Worm (Caenorhabditis elegans) whole organism, young adult: Measurements from ENCODE around the gene hsp-12.3.

Experiments
- B0019.2 ChIP-seq: fragments of 200-800 bp; sonication (Bioruptor generic); conservative IDR thresholded peaks from 2 replicates; pipeline ENCODE4 v1.3.6; 2022; ENCODE audit warnings: missing genetic modification reagents, missing genetic modification characterization, missing compliant biosample characterization
- C17E4.6 ChIP-seq: fragments of 200-800 bp; sonication (Bioruptor generic); IDR thresholded peaks from 2 replicates; pipeline ENCODE4 v1.3.6; 2022; ENCODE audit warnings: missing genetic modification reagents, missing genetic modification characterization, missing compliant biosample characterization
- D2030.7 ChIP-seq: fragments of 200-800 bp; sonication (Bioruptor generic); IDR thresholded peaks from 2 replicates; pipeline ENCODE4 v1.3.6; 2022; ENCODE audit warnings: missing genetic modification reagents, missing genetic modification characterization, missing compliant biosample characterization
- F23B12.7 ChIP-seq: sonication (generic microtip); optimal IDR thresholded peaks from 2 replicates; lab custom pipeline; 2017; ENCODE audit warnings: missing genetic modification characterization, mild to moderate bottlenecking, missing compliant biosample characterization, antibody characterized with exemption, moderate library complexity; ENCODE audit not compliant: insufficient read depth
- F49E8.2 ChIP-seq: sonication (generic microtip); optimal IDR thresholded peaks from 3 replicates; lab custom pipeline; 2017; ENCODE audit warnings: missing genetic modification characterization, mild to moderate bottlenecking, missing compliant biosample characterization, antibody characterized with exemption, moderate library complexity; ENCODE audit not compliant: insufficient read depth
- F52B5.7 ChIP-seq: sonication (generic microtip); optimal IDR thresholded peaks from 2 replicates; lab custom pipeline; 2016; ENCODE audit warnings: mild to moderate bottlenecking, missing genetic modification characterization, missing compliant biosample characterization
- K11D2.4 ChIP-seq: fragments of 200-800 bp; sonication (Bioruptor generic); IDR thresholded peaks from 2 replicates; pipeline ENCODE4 v1.3.6; 2022; ENCODE audit warnings: missing genetic modification reagents, missing genetic modification characterization, missing compliant biosample characterization
- Y53F4B.3 ChIP-seq: fragments of 200-800 bp; sonication (Bioruptor generic); IDR thresholded peaks from 2 replicates; pipeline ENCODE4 v1.3.6; 2022; ENCODE audit warnings: missing genetic modification reagents, missing genetic modification characterization, missing compliant biosample characterization
- Y56A3A.18 ChIP-seq: fragments of 200-800 bp; sonication (Bioruptor generic); IDR thresholded peaks from 2 replicates; pipeline ENCODE4 v1.3.6; 2022; ENCODE audit warnings: missing genetic modification reagents, missing genetic modification characterization, missing compliant biosample characterization
- Y67H2A.10 ChIP-seq: fragments of 200-800 bp; sonication (Bioruptor generic); conservative IDR thresholded peaks from 2 replicates; pipeline ENCODE4 v1.3.6; 2022; ENCODE audit warnings: missing genetic modification reagents, missing genetic modification characterization, missing compliant biosample characterization
- attf-3 ChIP-seq: fragments of 200-800 bp; sonication (Bioruptor generic); conservative IDR thresholded peaks from 2 replicates; pipeline ENCODE4 v1.3.6; 2022; ENCODE audit warnings: missing genetic modification reagents, missing genetic modification characterization, missing compliant biosample characterization
- attf-6 ChIP-seq: fragments of 200-800 bp; sonication (Bioruptor generic); IDR thresholded peaks from 2 replicates; pipeline ENCODE4 v1.3.6; 2022; ENCODE audit warnings: missing genetic modification reagents, missing genetic modification characterization, missing compliant biosample characterization
- cebp-2 ChIP-seq: fragments of 200-800 bp; sonication (Bioruptor generic); IDR thresholded peaks from 2 replicates; pipeline ENCODE4 v1.3.6; 2022; ENCODE audit warnings: missing genetic modification characterization, missing compliant biosample characterization
- ceh-100 ChIP-seq: fragments of 200-800 bp; sonication (Bioruptor generic); IDR thresholded peaks from 2 replicates; pipeline ENCODE4 v1.3.6; 2022; ENCODE audit warnings: missing genetic modification reagents, missing genetic modification characterization, missing compliant biosample characterization
- dpff-1 ChIP-seq: sonication (generic microtip); optimal IDR thresholded peaks from 2 replicates; lab custom pipeline; 2017; ENCODE audit warnings: mild to moderate bottlenecking, missing genetic modification characterization, missing compliant biosample characterization
- egrh-3 ChIP-seq: fragments of 200-800 bp; sonication (Bioruptor generic); IDR thresholded peaks from 2 replicates; pipeline ENCODE4 v1.3.6; 2022; ENCODE audit warnings: missing genetic modification reagents, missing genetic modification characterization, missing compliant biosample characterization
- ekl-4 ChIP-seq: fragments of 200-800 bp; sonication (Bioruptor generic); IDR thresholded peaks from 2 replicates; pipeline ENCODE4 v1.3.6; 2022; ENCODE audit warnings: missing genetic modification reagents, missing genetic modification characterization, missing compliant biosample characterization
- fkh-3 ChIP-seq: sonication (generic microtip); optimal IDR thresholded peaks from 2 replicates; lab custom pipeline; 2016; ENCODE audit warnings: mild to moderate bottlenecking, missing genetic modification characterization, missing compliant biosample characterization
- him-1 ChIP-seq: sonication (generic microtip); optimal IDR thresholded peaks from 2 replicates; lab custom pipeline; 2016; ENCODE audit warnings: missing genotype, missing genetic modification reagents, missing genetic modification characterization, missing compliant biosample characterization
- hmg-1.2 ChIP-seq: fragments of 200-800 bp; sonication (Bioruptor generic); IDR thresholded peaks from 2 replicates; pipeline ENCODE4 v1.3.6; 2022; ENCODE audit warnings: missing genetic modification reagents, missing genetic modification characterization, missing compliant biosample characterization
- hsf-1 ChIP-seq: fragments of 200-800 bp; sonication (Bioruptor generic); IDR thresholded peaks from 2 replicates; pipeline ENCODE4 v1.3.6; 2022; ENCODE audit warnings: missing genetic modification reagents, missing genetic modification characterization, missing compliant biosample characterization
- lag-1 ChIP-seq: fragments of 200-800 bp; sonication (Bioruptor generic); IDR thresholded peaks from 2 replicates; pipeline ENCODE4 v1.3.6; 2022; ENCODE audit warnings: missing genetic modification reagents, missing genetic modification characterization, missing compliant biosample characterization
- let-526 ChIP-seq: fragments of 200-800 bp; sonication (Bioruptor generic); IDR thresholded peaks from 2 replicates; pipeline ENCODE4 v1.3.6; 2022; ENCODE audit warnings: missing genetic modification reagents, missing genetic modification characterization, missing compliant biosample characterization
- lin-26 ChIP-seq: fragments of 200-800 bp; sonication (Bioruptor generic); IDR thresholded peaks from 2 replicates; pipeline ENCODE4 v1.3.6; 2022; ENCODE audit warnings: missing genetic modification reagents, missing genetic modification characterization, missing compliant biosample characterization
- lin-35 ChIP-seq, 3 experiments: fragments of 150-350 bp in 2 of 3; sonication (generic microtip) in 1 of 3; optimal IDR thresholded peaks; 2 replicates each; lab custom pipeline; 2014 to 2018; ENCODE audit warnings: missing biosample characterization in 3 of 3, missing genetic modification characterization in 3 of 3, missing genetic modification reagents in 3 of 3
- lin-40 ChIP-seq: sonication (generic microtip); optimal IDR thresholded peaks from 2 replicates; lab custom pipeline; 2016; ENCODE audit warnings: missing genetic modification characterization, mild to moderate bottlenecking, missing compliant biosample characterization, missing genotype, missing genetic modification reagents
- lsl-1 ChIP-seq: fragments of 200-800 bp; sonication (Bioruptor generic); optimal IDR thresholded peaks from 2 replicates; lab custom pipeline; 2018; ENCODE audit warnings: mild to moderate bottlenecking, missing genetic modification characterization, moderate library complexity, missing compliant biosample characterization
- madf-3 ChIP-seq: fragments of 200-800 bp; sonication (Bioruptor generic); IDR thresholded peaks from 2 replicates; pipeline ENCODE4 v1.3.6; 2022; ENCODE audit warnings: missing genetic modification reagents, missing genetic modification characterization, missing compliant biosample characterization
- madf-8 ChIP-seq: fragments of 200-800 bp; sonication (Bioruptor generic); conservative IDR thresholded peaks from 2 replicates; pipeline ENCODE4 v1.3.6; 2022; ENCODE audit warnings: missing genetic modification reagents, missing genetic modification characterization, missing compliant biosample characterization
- mes-4 ChIP-seq: sonication (generic microtip); optimal IDR thresholded peaks from 2 replicates; lab custom pipeline; 2016; ENCODE audit warnings: missing genotype, missing genetic modification characterization, missing compliant biosample characterization
- nfya-1 ChIP-seq: sonication (generic microtip); optimal IDR thresholded peaks from 2 replicates; lab custom pipeline; 2017; ENCODE audit warnings: antibody characterized with exemption, missing compliant biosample characterization, missing genetic modification characterization, borderline replicate concordance; ENCODE audit not compliant: insufficient read depth
- nfya-2 ChIP-seq: fragments of 200-800 bp; sonication (Bioruptor generic); IDR thresholded peaks from 2 replicates; pipeline ENCODE4 v1.3.6; 2022; ENCODE audit warnings: missing genetic modification reagents, missing genetic modification characterization, missing compliant biosample characterization
- pbrm-1 ChIP-seq: fragments of 200-800 bp; sonication (Bioruptor generic); IDR thresholded peaks from 2 replicates; pipeline ENCODE4 v1.3.6; 2022; ENCODE audit warnings: missing genetic modification reagents, missing genetic modification characterization, missing compliant biosample characterization
- rcor-1 ChIP-seq: fragments of 200-800 bp; sonication (Bioruptor generic); IDR thresholded peaks from 2 replicates; pipeline ENCODE4 v1.3.6; 2022; ENCODE audit warnings: missing genetic modification reagents, missing genetic modification characterization, missing compliant biosample characterization
- rpc-1 ChIP-seq, 2 experiments: fragments of 150-350 bp in 1 of 2; sonication (generic microtip) in 1 of 2; optimal IDR thresholded peaks; 2 replicates each; lab custom pipeline; 2014 to 2018; ENCODE audit warnings: missing biosample characterization in 1 of 2, missing genetic modification characterization in 1 of 2, missing genetic modification reagents in 1 of 2, missing genotype in 1 of 2
- sdz-38 ChIP-seq: sonication (generic microtip); optimal IDR thresholded peaks from 2 replicates; lab custom pipeline; 2016; ENCODE audit warnings: missing genotype, missing genetic modification characterization, missing compliant biosample characterization
- snpc-1.1 ChIP-seq: sonication (generic microtip); optimal IDR thresholded peaks from 2 replicates; lab custom pipeline; 2017; ENCODE audit warnings: missing genetic modification characterization, mild to moderate bottlenecking, missing compliant biosample characterization, antibody characterized with exemption, moderate library complexity, missing genotype, missing genetic modification reagents; ENCODE audit not compliant: insufficient read depth
- snpc-1.3 ChIP-seq: sonication (generic microtip); optimal IDR thresholded peaks from 2 replicates; lab custom pipeline; 2017; ENCODE audit warnings: missing genetic modification characterization, mild to moderate bottlenecking, missing compliant biosample characterization, antibody characterized with exemption, moderate library complexity, missing genotype, missing genetic modification reagents; ENCODE audit not compliant: insufficient read depth
- snpc-3.4 ChIP-seq: sonication (generic microtip); optimal IDR thresholded peaks from 2 replicates; lab custom pipeline; 2017; ENCODE audit warnings: missing genetic modification characterization, mild to moderate bottlenecking, missing compliant biosample characterization, antibody characterized with exemption, moderate library complexity, missing genotype, missing genetic modification reagents
- snpc-4 ChIP-seq, 5 experiments: fragments of 150-350 bp in 1 of 5; sonication (generic microtip) in 4 of 5; optimal IDR thresholded peaks; 2 replicates each; lab custom pipeline; 2014 to 2018; ENCODE audit warnings: missing genetic modification characterization in 5 of 5, missing biosample characterization in 3 of 5, antibody characterized with exemption in 2 of 5, mild to moderate bottlenecking in 2 of 5, missing compliant biosample characterization in 2 of 5, missing genotype in 2 of 5, moderate library complexity in 2 of 5, missing genetic modification reagents in 1 of 5
- unc-130 ChIP-seq: sonication (generic microtip); optimal IDR thresholded peaks from 2 replicates; lab custom pipeline; 2016; ENCODE audit warnings: missing genetic modification reagents, missing genetic modification characterization, missing compliant biosample characterization
- unc-62 ChIP-seq: fragments of 150-350 bp; optimal IDR thresholded peaks from 2 replicates; lab custom pipeline; 2014; ENCODE audit warnings: missing biosample characterization, missing genetic modification reagents, missing genetic modification characterization
- xnd-1 ChIP-seq: sonication (generic microtip); optimal IDR thresholded peaks from 2 replicates; lab custom pipeline; 2016; ENCODE audit warnings: missing genotype, missing genetic modification reagents, missing genetic modification characterization, missing compliant biosample characterization

hsp-12.3 gene

ce11 chrIV:9469293-9469692, 24.0 kb upstream of the hsp-12.3 start:
- TF ChIP-seq cebp-2 (GFP tag; lab: Robert Waterston, UW) (no peak), Y53F4B.3 (GFP tag; lab: Robert Waterston, UW) (no peak), lin-35 (GFP tag; optimal IDR thresholded peaks at IDR 0.05; lab: Kevin White, UChicago) (no peak), nfya-2 (GFP tag; lab: Robert Waterston, UW) (no peak), Y56A3A.18 (GFP tag; lab: Robert Waterston, UW) (no peak), sdz-38 (no peak), lin-40 (tag; lab: Kevin White, UChicago) (no peak), rpc-1 (optimal IDR thresholded peaks at IDR 0.05; lab: Kevin White, UChicago) (no peak), rpc-1 (tag; optimal IDR thresholded peaks at IDR 0.05; lab: Kevin White, UChicago) (no peak), lag-1 (GFP tag; lab: Robert Waterston, UW) (no peak), F23B12.7 (tag; lab: Kevin White, UChicago) (no peak), unc-130 (no peak), ceh-100 (no peak)

DNA sequence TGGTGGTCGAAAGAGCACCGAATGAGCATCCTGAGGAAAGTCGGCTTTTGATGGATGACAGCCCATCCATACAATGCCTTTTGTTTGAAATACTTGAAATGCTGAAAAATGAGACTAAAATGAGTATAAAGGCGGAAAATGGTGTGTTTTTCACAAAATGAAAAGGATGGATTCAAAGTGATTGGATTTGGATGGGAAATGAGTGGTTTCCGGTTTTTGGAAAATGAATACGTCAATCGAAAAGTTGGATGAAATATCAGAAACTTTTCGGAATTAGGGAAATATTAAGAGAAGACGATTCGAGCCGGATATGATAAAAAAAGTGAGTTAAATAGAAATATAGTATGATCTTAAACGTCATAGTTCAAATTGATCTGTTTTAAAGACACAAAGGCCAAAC, 22.1 kb upstream of the hsp-12.3 start, which contains the start of gene F38E11.6:
F38E11.6 (minus strand) TSS at position 101 of the 400 bp plus-strand sequence.
- TF ChIP-seq F52B5.7 (tag; lab: Kevin White, UChicago) (no peak), fkh-3 (tag; lab: Kevin White, UChicago) (no peak), xnd-1 (no peak), madf-3 (no peak), let-526 (GFP tag; lab: Robert Waterston, UW) (no peak), Y67H2A.10 (no peak)
- TF ChIP-seq, all 124 proteins: peak for 0

ce11 chrIV:9464345-9464783, 19.1 kb upstream of the hsp-12.3 start:
- no peak for TF ChIP-seq rpc-1 (optimal IDR thresholded peaks at IDR 0.05; lab: Kevin White, UChicago)
- TF ChIP-seq rpc-1 (tag; optimal IDR thresholded peaks at IDR 0.05; lab: Kevin White, UChicago), result peak; percentile 9
- TF ChIP-seq F49E8.2 (tag; lab: Kevin White, UChicago), result peak; percentile 88
- TF ChIP-seq unc-62 (GFP tag; lab: Kevin White, UChicago), result no peak
- 0 out of 2 replicates have a peak, but pooled peaks have one; percentile 16 for TF ChIP-seq B0019.2 (GFP tag; lab: Robert Waterston, UW)
- TF ChIP-seq pbrm-1, result peak; percentile 79
- peak; percentile 95 for TF ChIP-seq snpc-1.1
- peak; percentile 45 for TF ChIP-seq lsl-1
- TF ChIP-seq madf-3, result no peak
- TF ChIP-seq K11D2.4 (GFP tag; lab: Robert Waterston, UW), result no peak
- TF ChIP-seq rcor-1 (GFP tag; lab: Robert Waterston, UW), result peak; percentile 41; the same call in 1 of the 2 replicates
- TF ChIP-seq madf-8 (GFP tag; lab: Robert Waterston, UW), result no peak
- peak; percentile 84 for TF ChIP-seq him-1 (tag; lab: Kevin White, UChicago)
- no peak for TF ChIP-seq nfya-1 (tag; lab: Kevin White, UChicago)
- TF ChIP-seq mes-4 (tag; lab: Kevin White, UChicago), result no peak
- TF ChIP-seq hmg-1.2 (GFP tag; lab: Robert Waterston, UW), result peak; percentile 73
- 0 out of 2 replicates have a peak, but pooled peaks have one; percentile 14 for TF ChIP-seq attf-3
- TF ChIP-seq snpc-1.3, result peak; percentile 81
- 0 out of 2 replicates have a peak, but pooled peaks have one; percentile 41 for TF ChIP-seq ekl-4
- no peak for TF ChIP-seq C17E4.6 (GFP tag; lab: Robert Waterston, UW)
- no peak for TF ChIP-seq dpff-1 (tag; lab: Kevin White, UChicago)
- TF ChIP-seq snpc-3.4 (tag; lab: Kevin White, UChicago), result peak; percentile 88
- TF ChIP-seq attf-6 (GFP tag; lab: Robert Waterston, UW), result peak; percentile 90; the same call in 1 of the 2 replicates
- peak; percentile 67 for TF ChIP-seq lin-26 (GFP tag; lab: Robert Waterston, UW)
- no peak for TF ChIP-seq egrh-3 (GFP tag; lab: Robert Waterston, UW)
- TF ChIP-seq D2030.7 (GFP tag; lab: Robert Waterston, UW), result peak; percentile 82
- peak; percentile 29; the same call in 1 of the 2 replicates for TF ChIP-seq hsf-1 (GFP tag; lab: Robert Waterston, UW)
- peak; percentile 91 for TF ChIP-seq snpc-4 (GFP tag; optimal IDR thresholded peaks at IDR 0.05; lab: Kevin White, UChicago)
- peak; percentile 89 to 96 (median 93) for TF ChIP-seq snpc-4 (tag; optimal IDR thresholded peaks at IDR 0.05; lab: Kevin White, UChicago)
- TF ChIP-seq, all 124 proteins: peak for 18
